Worm (Caenorhabditis elegans): ENCODE measurements around the gene nhr-135.

DNA sequence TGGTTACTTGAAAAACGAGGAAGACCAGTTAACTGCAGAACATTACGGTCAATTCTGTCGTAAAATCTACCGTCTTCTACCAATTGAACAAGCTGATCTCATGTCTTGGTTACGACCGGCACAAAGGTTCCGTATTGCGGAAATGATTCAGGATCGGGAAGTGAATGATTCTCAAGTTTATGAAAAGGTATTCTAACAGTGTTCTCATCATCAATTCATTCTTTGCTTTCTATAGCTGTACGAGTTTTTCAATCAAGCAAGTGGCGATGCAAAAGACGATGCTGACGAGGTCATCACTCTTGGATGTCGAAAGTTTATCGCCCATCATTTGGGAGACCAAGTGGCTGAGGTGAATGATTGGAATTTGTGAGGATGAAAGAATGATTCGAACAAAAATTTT lies 6.2 kb downstream of the nhr-135 start:
- TF ChIP-seq lin-15B (tag; optimal IDR thresholded peaks at IDR 0.05), result no peak
- TF ChIP-seq ztf-11 (tag; optimal IDR thresholded peaks at IDR 0.05), result no peak
- TF ChIP-seq zip-2 (tag; optimal IDR thresholded peaks at IDR 0.05), result no peak
- TF ChIP-seq nhr-6 (tag; optimal IDR thresholded peaks at IDR 0.05), result no peak
- TF ChIP-seq nhr-237 (tag; optimal IDR thresholded peaks at IDR 0.05), result no peak
- TF ChIP-seq unc-39 (tag; optimal IDR thresholded peaks at IDR 0.05), result no peak
